Worm (Caenorhabditis elegans) whole organism, mixed stage, embryonic: ENCODE results near the gene smex-2.

Experiments
- M03D4.4 ChIP-seq: sonication (generic microtip); optimal IDR thresholded peaks from 2 replicates; lab custom pipeline; 2017; ENCODE audit warnings: mild to moderate bottlenecking, missing genetic modification characterization, missing compliant biosample characterization
- bed-3 ChIP-seq: fragments of 200-800 bp; sonication (Bioruptor generic); optimal IDR thresholded peaks from 3 replicates; lab custom pipeline; 2018; ENCODE audit warnings: mild to moderate bottlenecking, missing genetic modification characterization, moderate library complexity, missing compliant biosample characterization
- blmp-1 ChIP-seq: fragments of 150-350 bp; optimal IDR thresholded peaks from 2 replicates; lab custom pipeline; 2014; ENCODE audit warnings: missing biosample characterization, missing genetic modification characterization
- ceh-39 ChIP-seq: fragments of 150-350 bp; optimal IDR thresholded peaks from 2 replicates; lab custom pipeline; 2014; ENCODE audit warnings: missing biosample characterization, missing genetic modification characterization
- ceh-43 ChIP-seq: fragments of 200-800 bp; sonication (Bioruptor generic); optimal IDR thresholded peaks from 2 replicates; lab custom pipeline; 2018; ENCODE audit warnings: mild to moderate bottlenecking, missing genetic modification characterization, moderate library complexity, missing compliant biosample characterization
- ceh-83 ChIP-seq: fragments of 200-800 bp; sonication (Bioruptor generic); optimal IDR thresholded peaks from 2 replicates; lab custom pipeline; 2018; ENCODE audit warnings: mild to moderate bottlenecking, missing genetic modification characterization, missing compliant biosample characterization
- ces-1 ChIP-seq: fragments of 150-350 bp; optimal IDR thresholded peaks from 2 replicates; lab custom pipeline; 2014; ENCODE audit warnings: missing biosample characterization, missing genetic modification reagents, missing genetic modification characterization
- cnd-1 ChIP-seq: fragments of 200-800 bp; sonication (Bioruptor generic); optimal IDR thresholded peaks from 2 replicates; lab custom pipeline; 2018; ENCODE audit warnings: mild to moderate bottlenecking, missing genetic modification characterization, missing compliant biosample characterization
- drap-1 ChIP-seq: fragments of 200-800 bp; sonication (Bioruptor generic); optimal IDR thresholded peaks from 3 replicates; lab custom pipeline; 2018; ENCODE audit warnings: mild to moderate bottlenecking, missing genetic modification characterization, missing compliant biosample characterization
- elt-1 ChIP-seq: sonication (generic microtip); optimal IDR thresholded peaks from 2 replicates; lab custom pipeline; 2017; ENCODE audit warnings: missing genetic modification characterization, mild to moderate bottlenecking, missing compliant biosample characterization, antibody characterized with exemption, moderate library complexity, borderline replicate concordance; ENCODE audit not compliant: insufficient read depth
- elt-3 ChIP-seq: fragments of 150-350 bp; optimal IDR thresholded peaks from 2 replicates; lab custom pipeline; 2014; ENCODE audit warnings: missing biosample characterization, missing genetic modification characterization
- hlh-1 ChIP-seq: fragments of 150-350 bp; optimal IDR thresholded peaks from 2 replicates; lab custom pipeline; 2014; ENCODE audit warnings: missing biosample characterization, missing genetic modification reagents, missing genetic modification characterization
- lin-13 ChIP-seq: fragments of 150-350 bp; optimal IDR thresholded peaks from 2 replicates; lab custom pipeline; 2014; ENCODE audit warnings: missing biosample characterization, missing genetic modification characterization
- lin-32 ChIP-seq: fragments of 200-800 bp; sonication (Bioruptor generic); optimal IDR thresholded peaks from 2 replicates; lab custom pipeline; 2018; ENCODE audit warnings: mild to moderate bottlenecking, missing genetic modification characterization, missing compliant biosample characterization
- lsy-2 ChIP-seq: fragments of 150-350 bp; optimal IDR thresholded peaks from 2 replicates; lab custom pipeline; 2014; ENCODE audit warnings: missing biosample characterization, missing genetic modification characterization
- mab-5 ChIP-seq: fragments of 150-350 bp; optimal IDR thresholded peaks from 2 replicates; lab custom pipeline; 2014; ENCODE audit warnings: missing biosample characterization, missing genetic modification characterization
- mep-1 ChIP-seq: fragments of 150-350 bp; optimal IDR thresholded peaks from 2 replicates; lab custom pipeline; 2017; ENCODE audit warnings: missing biosample characterization, missing genetic modification reagents, missing genetic modification characterization, inconsistent platforms
- mls-2 ChIP-seq: sonication (generic microtip); optimal IDR thresholded peaks from 2 replicates; lab custom pipeline; 2016; ENCODE audit warnings: mild to moderate bottlenecking, missing genetic modification characterization, moderate library complexity, missing compliant biosample characterization
- nhr-12 ChIP-seq: fragments of 150-350 bp; optimal IDR thresholded peaks from 2 replicates; lab custom pipeline; 2014; ENCODE audit warnings: missing biosample characterization, missing genetic modification characterization
- nhr-2 ChIP-seq: fragments of 150-350 bp; optimal IDR thresholded peaks from 2 replicates; lab custom pipeline; 2014; ENCODE audit warnings: missing biosample characterization, missing genetic modification characterization
- nhr-237 ChIP-seq: fragments of 150-350 bp; optimal IDR thresholded peaks from 2 replicates; lab custom pipeline; 2014; ENCODE audit warnings: missing biosample characterization, missing genetic modification characterization
- nhr-28 ChIP-seq: fragments of 150-350 bp; optimal IDR thresholded peaks from 2 replicates; lab custom pipeline; 2014; ENCODE audit warnings: missing biosample characterization, missing genetic modification characterization
- nhr-76 ChIP-seq: sonication (generic microtip); optimal IDR thresholded peaks from 2 replicates; lab custom pipeline; 2017; ENCODE audit warnings: missing biosample characterization, missing genetic modification characterization
- pha-4 ChIP-seq: fragments of 150-350 bp; optimal IDR thresholded peaks from 2 replicates; lab custom pipeline; 2018; ENCODE audit warnings: missing biosample characterization, missing genetic modification reagents, missing genetic modification characterization
- sem-2 ChIP-seq: fragments of 200-800 bp; sonication (Bioruptor generic); optimal IDR thresholded peaks from 2 replicates; lab custom pipeline; 2018; ENCODE audit warnings: mild to moderate bottlenecking, missing genetic modification characterization, missing compliant biosample characterization
- snpc-4 ChIP-seq: fragments of 150-350 bp; optimal IDR thresholded peaks from 2 replicates; lab custom pipeline; 2014; ENCODE audit warnings: missing biosample characterization, missing genetic modification characterization
- sptf-1 ChIP-seq: sonication (generic microtip); optimal IDR thresholded peaks from 2 replicates; lab custom pipeline; 2017; ENCODE audit warnings: mild to moderate bottlenecking, missing genetic modification characterization, moderate library complexity, missing compliant biosample characterization
- tbx-8 ChIP-seq: fragments of 200-800 bp; sonication (Bioruptor generic); optimal IDR thresholded peaks from 2 replicates; lab custom pipeline; 2018; ENCODE audit warnings: mild to moderate bottlenecking, missing genetic modification characterization, moderate library complexity, missing compliant biosample characterization
- unc-39 ChIP-seq: fragments of 150-350 bp; optimal IDR thresholded peaks from 2 replicates; lab custom pipeline; 2014; ENCODE audit warnings: missing biosample characterization, missing genetic modification characterization
- unc-62 ChIP-seq: fragments of 150-350 bp; optimal IDR thresholded peaks from 2 replicates; lab custom pipeline; 2014; ENCODE audit warnings: missing biosample characterization, missing genetic modification reagents, missing genetic modification characterization
- zip-8 ChIP-seq: fragments of 150-350 bp; optimal IDR thresholded peaks from 2 replicates; lab custom pipeline; 2014; ENCODE audit warnings: missing biosample characterization, missing genetic modification characterization
- ztf-11 ChIP-seq: fragments of 150-350 bp; optimal IDR thresholded peaks from 2 replicates; lab custom pipeline; 2014; ENCODE audit warnings: missing biosample characterization, missing genetic modification characterization

Gene smex-2

ce11 chrX:2078822-2079221 is 39.6 kb upstream of the smex-2 start:
- TF ChIP-seq nhr-12 (tag; lab: Kevin White, UChicago), result no peak
- no peak for TF ChIP-seq bed-3 (GFP tag; lab: Kevin White, UChicago)
- TF ChIP-seq nhr-76 (tag; lab: Kevin White, UChicago), result no peak
- TF ChIP-seq ceh-83 (GFP tag; lab: Kevin White, UChicago), result no peak
- TF ChIP-seq zip-8 (tag; lab: Kevin White, UChicago), result no peak
- no peak for TF ChIP-seq unc-62 (GFP tag; lab: Kevin White, UChicago)
- no peak for TF ChIP-seq mab-5
- TF ChIP-seq cnd-1 (tag; lab: Kevin White, UChicago), result no peak
- TF ChIP-seq mls-2 (tag; lab: Kevin White, UChicago), result no peak
- TF ChIP-seq nhr-237 (tag; lab: Kevin White, UChicago), result no peak
- TF ChIP-seq ceh-43, result no peak

- TF ChIP-seq elt-3 (tag; lab: Kevin White, UChicago), result no peak
- no peak for TF ChIP-seq ceh-39 (tag; lab: Kevin White, UChicago)
- no peak for TF ChIP-seq snpc-4 (tag; lab: Kevin White, UChicago)
- TF ChIP-seq lsy-2 (tag; lab: Kevin White, UChicago), result no peak
- TF ChIP-seq sem-2, result no peak
- no peak for TF ChIP-seq unc-39 (tag; lab: Kevin White, UChicago)
- no peak for TF ChIP-seq lin-32
- no peak for TF ChIP-seq pha-4 (tag; lab: Kevin White, UChicago)
- TF ChIP-seq sptf-1, result no peak
- no peak for TF ChIP-seq drap-1 (GFP tag; lab: Kevin White, UChicago)
- TF ChIP-seq mab-5, result no peak
- TF ChIP-seq zip-8 (tag; lab: Kevin White, UChicago), result no peak
These were observed 35.9 kb upstream of the smex-2 start for ce11 chrX:2075169-2075568.

ce11 chrX:2074055-2074454 is 34.8 kb upstream of the smex-2 start, which contains the start of gene txdc-12.2:
txdc-12.2 (plus strand) TSS chrX:2074450.
- TF ChIP-seq cnd-1 (tag; lab: Kevin White, UChicago), result no peak
- TF ChIP-seq sem-2, result no peak
- no peak for TF ChIP-seq nhr-12 (tag; lab: Kevin White, UChicago)

- TF ChIP-seq nhr-12 (tag; lab: Kevin White, UChicago) (no peak), nhr-28 (tag; lab: Kevin White, UChicago) (no peak), mls-2 (tag; lab: Kevin White, UChicago) (peak; percentile 31), M03D4.4 (peak; percentile 26), ztf-11 (tag; lab: Kevin White, UChicago) (no peak), cnd-1 (tag; lab: Kevin White, UChicago) (peak; percentile 80), tbx-8 (GFP tag; lab: Kevin White, UChicago) (no peak), elt-1 (tag; lab: Kevin White, UChicago) (no peak), hlh-1 (peak; percentile 82), blmp-1 (no peak), drap-1 (GFP tag; lab: Kevin White, UChicago) (peak; percentile 5), mep-1 (tag; lab: Kevin White, UChicago) (peak; percentile 49), unc-39 (tag; lab: Kevin White, UChicago) (peak; percentile 0), lin-32 (peak; percentile 62), nhr-2 (peak; percentile 92), lin-13 (tag; lab: Kevin White, UChicago) (peak; percentile 78), ces-1 (GFP tag; lab: Kevin White, UChicago) (peak; percentile 34)
These were observed 32.2 kb upstream of the smex-2 start for ce11 chrX:2071392-2072001.

- no peak for TF ChIP-seq elt-1 (tag; lab: Kevin White, UChicago)
- TF ChIP-seq unc-62 (GFP tag; lab: Kevin White, UChicago), result no peak
- TF ChIP-seq ceh-43, result no peak
- no peak for TF ChIP-seq tbx-8 (GFP tag; lab: Kevin White, UChicago)
- no peak for TF ChIP-seq ces-1 (GFP tag; lab: Kevin White, UChicago)
- TF ChIP-seq nhr-28 (tag; lab: Kevin White, UChicago), result no peak
- TF ChIP-seq drap-1 (GFP tag; lab: Kevin White, UChicago), result no peak
- TF ChIP-seq nhr-2, result no peak
- no peak for TF ChIP-seq ceh-39 (tag; lab: Kevin White, UChicago)
- TF ChIP-seq hlh-1, result no peak
- no peak for TF ChIP-seq M03D4.4
- TF ChIP-seq lsy-2 (tag; lab: Kevin White, UChicago), result no peak
- TF ChIP-seq sptf-1, result no peak
- TF ChIP-seq mep-1 (tag; lab: Kevin White, UChicago), result no peak
- no peak for TF ChIP-seq nhr-76 (tag; lab: Kevin White, UChicago)
- no peak for TF ChIP-seq unc-39 (tag; lab: Kevin White, UChicago)
- TF ChIP-seq lin-13 (tag; lab: Kevin White, UChicago), result no peak
These were observed 31.2 kb upstream of the smex-2 start, which contains the start of gene acl-4 for ce11 chrX:2070418-2070996. acl-4 (minus strand) TSS chrX:2070444.
